Fruit fly (Drosophila melanogaster): Measurements from ENCODE around the gene CG8159.

dm6 chr3R:8697772-8698259 lies 28.8 kb upstream of the CG8159 start, which contains the start of gene hb:
- TF ChIP-seq sage (GFP tag; optimal IDR thresholded peaks at IDR 0.05), result no peak
- TF ChIP-seq Myc (optimal IDR thresholded peaks at IDR 0.05), result no peak
- TF ChIP-seq Hr83 (GFP tag; optimal IDR thresholded peaks at IDR 0.05; ENCODE audit: poor library complexity, severe bottlenecking), result no peak
- TF ChIP-seq GATAd (GFP tag; optimal IDR thresholded peaks at IDR 0.05), result no peak
- TF ChIP-seq Hnf4 (GFP tag; optimal IDR thresholded peaks at IDR 0.05), result no peak
- TF ChIP-seq Dfd (GFP tag; optimal IDR thresholded peaks at IDR 0.05), result no peak
- no peak for TF ChIP-seq fru (GFP tag; optimal IDR thresholded peaks at IDR 0.05)
- TF ChIP-seq Sp1 (GFP tag; optimal IDR thresholded peaks at IDR 0.05), result no peak
- no peak for TF ChIP-seq HLH106 (tag; optimal IDR thresholded peaks at IDR 0.05)
- TF ChIP-seq br (GFP tag; optimal IDR thresholded peaks at IDR 0.05), result no peak
